Worm (Caenorhabditis elegans) whole organism, late embryonic: ENCODE measurements around the gene T25B6.4.

Experiments
- K02D7.2 ChIP-seq: sonication (generic microtip); optimal IDR thresholded peaks from 2 replicates; lab custom pipeline; 2017; ENCODE audit warnings: mild to moderate bottlenecking, missing genetic modification characterization, missing compliant biosample characterization
- K09A11.1 ChIP-seq: sonication (generic microtip); optimal IDR thresholded peaks from 2 replicates; lab custom pipeline; 2017; ENCODE audit warnings: antibody characterized with exemption, mild to moderate bottlenecking, missing genetic modification characterization, missing compliant biosample characterization; ENCODE audit not compliant: insufficient read depth
- T23F11.4 ChIP-seq: fragments of 200-800 bp; sonication (Bioruptor generic); optimal IDR thresholded peaks from 2 replicates; lab custom pipeline; 2018; ENCODE audit warnings: mild to moderate bottlenecking, missing genetic modification characterization, missing compliant biosample characterization
- Y22D7AL.16 ChIP-seq: sonication (generic microtip); optimal IDR thresholded peaks from 2 replicates; lab custom pipeline; 2016; ENCODE audit warnings: missing genetic modification characterization, missing compliant biosample characterization
- ama-1 ChIP-seq: fragments of 150-350 bp; optimal IDR thresholded peaks from 2 replicates; lab custom pipeline; 2014
- ceh-2 ChIP-seq: sonication (generic microtip); optimal IDR thresholded peaks from 2 replicates; lab custom pipeline; 2016; ENCODE audit warnings: missing genotype, missing genetic modification characterization, missing compliant biosample characterization
- ceh-22 ChIP-seq: sonication (generic microtip); optimal IDR thresholded peaks from 2 replicates; lab custom pipeline; 2017; ENCODE audit warnings: missing biosample characterization, missing genetic modification characterization
- ceh-30 ChIP-seq: fragments of 150-350 bp; optimal IDR thresholded peaks from 2 replicates; lab custom pipeline; 2014; ENCODE audit warnings: missing biosample characterization, missing genetic modification characterization
- ceh-34 ChIP-seq: sonication (generic microtip); optimal IDR thresholded peaks from 2 replicates; lab custom pipeline; 2016; ENCODE audit warnings: mild to moderate bottlenecking, missing genetic modification characterization, missing compliant biosample characterization
- ceh-48 ChIP-seq: sonication (generic microtip); optimal IDR thresholded peaks from 2 replicates; lab custom pipeline; 2016; ENCODE audit warnings: missing genetic modification characterization, inconsistent platforms, missing compliant biosample characterization
- elt-4 ChIP-seq: sonication (generic microtip); optimal IDR thresholded peaks from 2 replicates; lab custom pipeline; 2016; ENCODE audit warnings: missing genetic modification characterization, missing compliant biosample characterization
- ets-4 ChIP-seq: sonication (generic microtip); optimal IDR thresholded peaks from 2 replicates; lab custom pipeline; 2016; ENCODE audit warnings: missing genetic modification characterization, missing compliant biosample characterization
- eyg-1 ChIP-seq: sonication (generic microtip); optimal IDR thresholded peaks from 2 replicates; lab custom pipeline; 2016; ENCODE audit warnings: missing genotype, missing genetic modification characterization, missing compliant biosample characterization
- gmeb-2 ChIP-seq: sonication (generic microtip); optimal IDR thresholded peaks from 2 replicates; lab custom pipeline; 2016; ENCODE audit warnings: missing genetic modification characterization, inconsistent platforms, missing compliant biosample characterization
- hlh-15 ChIP-seq: sonication (generic microtip); optimal IDR thresholded peaks from 2 replicates; lab custom pipeline; 2016; ENCODE audit warnings: missing genetic modification characterization, missing compliant biosample characterization
- hlh-6 ChIP-seq: sonication (generic microtip); optimal IDR thresholded peaks from 2 replicates; lab custom pipeline; 2016; ENCODE audit warnings: missing genotype, missing genetic modification characterization, missing compliant biosample characterization
- lim-6 ChIP-seq: sonication (generic microtip); optimal IDR thresholded peaks from 2 replicates; lab custom pipeline; 2016; ENCODE audit warnings: missing genetic modification characterization, missing compliant biosample characterization
- lin-11 ChIP-seq: fragments of 200-800 bp; sonication (Bioruptor generic); optimal IDR thresholded peaks from 2 replicates; lab custom pipeline; 2018; ENCODE audit warnings: mild to moderate bottlenecking, missing genetic modification characterization, missing compliant biosample characterization
- mec-3 ChIP-seq: sonication (generic microtip); optimal IDR thresholded peaks from 2 replicates; lab custom pipeline; 2016; ENCODE audit warnings: borderline replicate concordance, missing genetic modification characterization, missing compliant biosample characterization
- nfya-1 ChIP-seq: sonication (generic microtip); optimal IDR thresholded peaks from 2 replicates; lab custom pipeline; 2017; ENCODE audit warnings: missing genetic modification characterization, mild to moderate bottlenecking, missing compliant biosample characterization, antibody characterized with exemption, moderate library complexity
- npax-4 ChIP-seq: sonication (generic microtip); optimal IDR thresholded peaks from 2 replicates; lab custom pipeline; 2016; ENCODE audit warnings: missing genetic modification characterization, missing compliant biosample characterization
- pag-3 ChIP-seq: sonication (generic microtip); optimal IDR thresholded peaks from 2 replicates; lab custom pipeline; 2016; ENCODE audit warnings: missing compliant biosample characterization, missing genetic modification characterization, borderline replicate concordance
- pat-9 ChIP-seq: fragments of 200-800 bp; sonication (Bioruptor generic); optimal IDR thresholded peaks from 2 replicates; lab custom pipeline; 2018; ENCODE audit warnings: mild to moderate bottlenecking, missing genetic modification characterization, moderate library complexity, missing compliant biosample characterization
- pax-1 ChIP-seq: fragments of 150-350 bp; optimal IDR thresholded peaks from 2 replicates; lab custom pipeline; 2014; ENCODE audit warnings: missing biosample characterization, missing genetic modification characterization
- pha-4 ChIP-seq: fragments of 150-350 bp; optimal IDR thresholded peaks from 2 replicates; lab custom pipeline; 2018; ENCODE audit warnings: missing biosample characterization, missing genetic modification reagents, missing genetic modification characterization
- ref-2 ChIP-seq: sonication (generic microtip); optimal IDR thresholded peaks from 2 replicates; lab custom pipeline; 2016; ENCODE audit warnings: missing genetic modification characterization, missing compliant biosample characterization
- rnt-1 ChIP-seq: sonication (generic microtip); optimal IDR thresholded peaks from 2 replicates; lab custom pipeline; 2016; ENCODE audit warnings: missing genetic modification characterization, missing compliant biosample characterization
- sdc-2 ChIP-seq: sonication (generic microtip); optimal IDR thresholded peaks from 2 replicates; lab custom pipeline; 2016; ENCODE audit warnings: missing genotype, missing genetic modification characterization, missing compliant biosample characterization
- syd-9 ChIP-seq: sonication (generic microtip); optimal IDR thresholded peaks from 2 replicates; lab custom pipeline; 2016; ENCODE audit warnings: mild to moderate bottlenecking, missing genetic modification characterization, moderate library complexity, missing compliant biosample characterization
- unc-3 ChIP-seq, 2 experiments: fragments of 200-800 bp in 1 of 2; sonication (Bioruptor generic) in 1 of 2; sonication (generic microtip) in 1 of 2; conservative IDR thresholded peaks in 1 of 2; optimal IDR thresholded peaks in 1 of 2; 2 replicates each; pipeline versions ENCODE4 v1.3.6 to Lab custom; 2016 to 2022; ENCODE audit warnings: missing compliant biosample characterization in 2 of 2, missing genetic modification characterization in 2 of 2, missing genetic modification reagents in 1 of 2
- unc-42 ChIP-seq: sonication (generic microtip); optimal IDR thresholded peaks from 2 replicates; lab custom pipeline; 2016; ENCODE audit warnings: missing genotype, missing genetic modification characterization, missing compliant biosample characterization
- unc-86 ChIP-seq: sonication (generic microtip); optimal IDR thresholded peaks from 2 replicates; lab custom pipeline; 2016; ENCODE audit warnings: missing genetic modification characterization, missing compliant biosample characterization

Gene T25B6.4

ce11 chrX:8996496-8997116 is 18.9 kb upstream of the T25B6.4 start:
- TF ChIP-seq nfya-1 (tag; lab: Kevin White, UChicago): no peak
- TF ChIP-seq hlh-6: peak; percentile 34
- TF ChIP-seq eyg-1: no peak
- no peak for TF ChIP-seq mec-3 (tag; lab: Kevin White, UChicago)
- TF ChIP-seq ets-4: no peak
- peak; percentile 78 for TF ChIP-seq unc-42
- TF ChIP-seq Y22D7AL.16 (tag; lab: Kevin White, UChicago): no peak

ce11 chrX:8997450-8998075 is 18.0 kb upstream of the T25B6.4 start, which contains the start of gene C24A3.2:
C24A3.2 (plus strand) TSS chrX:8997500.
- TF ChIP-seq gmeb-2 (tag; lab: Kevin White, UChicago) (no peak), lin-11 (tag; lab: Kevin White, UChicago) (no peak), unc-3 (GFP tag; conservative IDR thresholded peaks at IDR 0.05; lab: Robert Waterston, UW) (no peak), unc-3 (tag; optimal IDR thresholded peaks at IDR 0.05; lab: Kevin White, UChicago) (no peak), ceh-48 (tag; lab: Kevin White, UChicago) (no peak), unc-42 (peak; percentile 28), npax-4 (tag; lab: Kevin White, UChicago) (no peak), K02D7.2 (no peak), hlh-15 (tag; lab: Kevin White, UChicago) (no peak)

DNA sequence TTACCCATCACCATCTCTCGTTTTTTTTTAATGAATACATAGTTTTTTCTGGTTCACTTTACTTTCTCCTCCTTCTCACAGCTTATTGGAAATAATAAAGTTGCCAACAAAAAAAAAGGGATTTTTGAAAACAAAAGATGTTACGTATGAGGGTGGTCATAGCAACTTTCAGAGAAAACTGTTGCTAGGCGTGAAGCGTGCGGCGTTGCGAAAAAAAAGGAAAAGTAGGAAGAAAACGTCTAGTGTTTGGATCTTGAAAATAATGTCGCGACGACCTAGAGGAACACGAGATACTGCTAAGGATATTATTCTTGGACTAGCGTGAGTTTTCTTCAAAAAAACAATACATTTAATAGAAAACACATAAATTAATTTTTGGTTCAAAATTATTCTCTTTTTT is 16.7 kb upstream of the T25B6.4 start, which contains the start of gene C24A3.1:
Gene C24A3.1 (plus strand): TSS at position 263 of the 400 bp plus-strand sequence.
- TF ChIP-seq rnt-1 (tag; lab: Kevin White, UChicago) (no peak), gmeb-2 (tag; lab: Kevin White, UChicago) (no peak), ama-1 (lab: Kevin White, UChicago) (no peak), pat-9 (tag; lab: Kevin White, UChicago) (no peak), Y22D7AL.16 (tag; lab: Kevin White, UChicago) (no peak), K09A11.1 (no peak), ref-2 (tag; lab: Kevin White, UChicago) (no peak), pax-1 (tag; lab: Kevin White, UChicago) (no peak), hlh-6 (no peak), syd-9 (tag; lab: Kevin White, UChicago) (no peak), nfya-1 (tag; lab: Kevin White, UChicago) (no peak)

- TF ChIP-seq lim-6 (tag; lab: Kevin White, UChicago) (no peak), sdc-2 (tag; lab: Kevin White, UChicago) (no peak), ceh-30 (tag; lab: Kevin White, UChicago) (no peak), unc-42 (no peak), elt-4 (no peak), eyg-1 (no peak), pag-3 (tag; lab: Kevin White, UChicago) (no peak), ceh-34 (tag; lab: Kevin White, UChicago) (no peak), ceh-22 (tag; lab: Kevin White, UChicago) (no peak), pha-4 (tag; lab: Kevin White, UChicago) (no peak)
These were observed 5.1 kb upstream of the T25B6.4 start, which contains the start of gene C24A3.9 for ce11 chrX:9010418-9010817. C24A3.9 (minus strand) TSS chrX:9010518.

DNA sequence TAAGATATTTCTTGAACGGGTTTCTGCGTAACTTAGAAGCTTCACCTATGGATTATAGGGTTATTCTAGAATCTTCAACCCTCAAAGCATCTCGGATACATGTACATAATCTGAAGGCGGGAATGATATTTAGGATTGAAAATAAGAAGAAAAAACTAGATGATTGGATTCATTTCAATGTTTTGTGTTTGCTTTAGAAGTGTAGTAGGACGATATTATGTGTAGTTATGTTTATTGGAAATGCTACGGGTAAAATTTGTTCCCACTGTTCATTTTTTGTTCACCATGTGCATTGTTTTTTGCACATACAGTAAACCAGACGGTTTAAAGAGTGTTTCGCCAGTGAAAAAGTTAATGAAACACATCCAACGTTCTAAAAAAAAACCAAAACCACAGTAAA is 4.0 kb upstream of the T25B6.4 start:
- TF ChIP-seq ceh-22 (tag; lab: Kevin White, UChicago) (no peak), ets-4 (no peak), T23F11.4 (GFP tag; lab: Kevin White, UChicago) (no peak), unc-86 (no peak), ceh-2 (tag; lab: Kevin White, UChicago) (no peak)
